Fruit fly (Drosophila melanogaster) whole organism, embryonic: ENCODE measurements around the gene mbm.
A peak's percentile ranks its signal among the peaks of the same experiment; 100 is the strongest.

ENCODE experiments used
- ATbp ChIP-seq: fragments of 200-800 bp; sonication (Bioruptor generic); optimal IDR thresholded peaks from 2 replicates; lab custom pipeline; 2017; ENCODE audit warnings: missing biosample characterization, mild to moderate bottlenecking, missing genetic modification characterization, missing genetic modification reagents
- Awh ChIP-seq: fragments of 200-800 bp; sonication (Bioruptor generic); IDR thresholded peaks from 2 replicates; pipeline ENCODE4, ENCODE4 v1.3.6; 2022; ENCODE audit warnings: missing biosample characterization, missing genetic modification characterization
- BEAF-32 ChIP-seq: fragments of 200-800 bp; sonication (Bioruptor generic); optimal IDR thresholded peaks from 3 replicates; lab custom pipeline; 2017; ENCODE audit warnings: missing biosample characterization, missing genetic modification characterization, mild to moderate bottlenecking, moderate library complexity, missing genetic modification reagents
- CG10654 ChIP-seq: fragments of 200-800 bp; sonication (Bioruptor generic); optimal IDR thresholded peaks from 2 replicates; lab custom pipeline; 2016; ENCODE audit warnings: missing biosample characterization, missing genetic modification characterization
- CG11695 ChIP-seq: fragments of 200-800 bp; sonication (Bioruptor generic); IDR thresholded peaks from 3 replicates; pipeline ENCODE4 v1.3.6; 2022; ENCODE audit warnings: missing biosample characterization, missing genetic modification characterization
- CG13287 ChIP-seq: fragments of 200-800 bp; sonication (Bioruptor generic); IDR thresholded peaks from 2 replicates; pipeline ENCODE4 v1.3.6; 2022; ENCODE audit warnings: missing biosample characterization, missing genetic modification characterization; ENCODE audit not compliant: partially characterized antibody
- CG13296 ChIP-seq: fragments of 200-800 bp; sonication (Bioruptor generic); optimal IDR thresholded peaks from 3 replicates; lab custom pipeline; 2018; ENCODE audit warnings: missing biosample characterization, mild to moderate bottlenecking, missing genetic modification characterization
- CG13775 ChIP-seq: fragments of 200-800 bp; sonication (Bioruptor generic); optimal IDR thresholded peaks from 3 replicates; lab custom pipeline; 2017; ENCODE audit warnings: missing biosample characterization, mild to moderate bottlenecking, missing genetic modification characterization
- CG14860 ChIP-seq: fragments of 200-800 bp; sonication (Bioruptor generic); IDR thresholded peaks from 3 replicates; pipeline ENCODE4 v1.3.6; 2022; ENCODE audit warnings: missing biosample characterization, missing genetic modification characterization; ENCODE audit not compliant: partially characterized antibody
- CG15073 ChIP-seq: fragments of 200-800 bp; sonication (Bioruptor generic); optimal IDR thresholded peaks from 2 replicates; lab custom pipeline; 2016; ENCODE audit warnings: missing biosample characterization, missing genetic modification characterization
- CG1529 ChIP-seq: fragments of 200-800 bp; sonication (Bioruptor generic); optimal IDR thresholded peaks from 3 replicates; lab custom pipeline; 2018; ENCODE audit warnings: missing biosample characterization, missing genetic modification characterization
- CG17829 ChIP-seq: fragments of 200-800 bp; optimal IDR thresholded peaks from 2 replicates; lab custom pipeline; 2019; ENCODE audit warnings: missing biosample characterization, mild to moderate bottlenecking, missing genetic modification characterization, moderate library complexity
- CG18599 ChIP-seq: fragments of 200-800 bp; sonication (Bioruptor generic); optimal IDR thresholded peaks from 3 replicates; lab custom pipeline; 2017; ENCODE audit warnings: missing biosample characterization, missing genetic modification characterization, mild to moderate bottlenecking, moderate library complexity, missing genetic modification reagents
- CG2116 ChIP-seq: fragments of 200-800 bp; sonication (Bioruptor generic); optimal IDR thresholded peaks from 3 replicates; lab custom pipeline; 2018; ENCODE audit warnings: missing biosample characterization, mild to moderate bottlenecking, missing genetic modification characterization
- CG2120 ChIP-seq: fragments of 200-800 bp; sonication (Bioruptor generic); optimal IDR thresholded peaks from 3 replicates; lab custom pipeline; 2016; ENCODE audit warnings: missing biosample characterization, missing genetic modification characterization
- CG2199 ChIP-seq: fragments of 200-800 bp; sonication (Bioruptor generic); IDR thresholded peaks from 3 replicates; pipeline ENCODE4 v1.3.6; 2022; ENCODE audit warnings: missing biosample characterization, missing genetic modification characterization
- CG2889 ChIP-seq: fragments of 200-800 bp; sonication (Bioruptor generic); IDR thresholded peaks from 3 replicates; pipeline ENCODE4 v1.3.6; 2022; ENCODE audit warnings: missing biosample characterization, missing genetic modification characterization
- CG34376 ChIP-seq: fragments of 200-800 bp; sonication (Bioruptor generic); optimal IDR thresholded peaks from 2 replicates; lab custom pipeline; 2018; ENCODE audit warnings: missing biosample characterization, mild to moderate bottlenecking, missing genetic modification characterization
- CG6272 ChIP-seq: fragments of 200-800 bp; sonication (Bioruptor generic); IDR thresholded peaks from 2 replicates; pipeline ENCODE4 v1.3.6; 2022; ENCODE audit warnings: missing biosample characterization, missing genetic modification characterization
- CG8478 ChIP-seq: fragments of >200 bp; optimal IDR thresholded peaks from 2 replicates; lab custom pipeline; 2018
- CG9727 ChIP-seq: fragments of 200-800 bp; sonication (Bioruptor generic); optimal IDR thresholded peaks from 3 replicates; lab custom pipeline; 2017; ENCODE audit warnings: missing biosample characterization, mild to moderate bottlenecking, missing genetic modification characterization
- CG9817 ChIP-seq: fragments of 200-800 bp; sonication (Bioruptor generic); optimal IDR thresholded peaks from 2 replicates; lab custom pipeline; 2018; ENCODE audit warnings: missing biosample characterization, mild to moderate bottlenecking, missing genetic modification characterization, moderate library complexity
- D19A ChIP-seq: fragments of 200-800 bp; optimal IDR thresholded peaks from 3 replicates; lab custom pipeline; 2019; ENCODE audit warnings: missing biosample characterization, mild to moderate bottlenecking, missing genetic modification characterization, moderate library complexity
- Dbx ChIP-seq: fragments of 200-800 bp; sonication (Bioruptor generic); IDR thresholded peaks from 3 replicates; pipeline ENCODE4 v1.3.6; 2022; ENCODE audit warnings: missing biosample characterization, missing genetic modification characterization
- Gug ChIP-seq: fragments of 200-800 bp; sonication (Bioruptor generic); IDR thresholded peaks from 4 replicates; pipeline ENCODE4 v1.3.6; 2022; ENCODE audit warnings: missing biosample characterization, missing genetic modification characterization
- HLH4C ChIP-seq: fragments of 200-800 bp; sonication (Bioruptor generic); IDR thresholded peaks from 3 replicates; pipeline ENCODE4 v1.3.6; 2022; ENCODE audit warnings: missing biosample characterization, missing genetic modification characterization; ENCODE audit not compliant: partially characterized antibody
- Lhr ChIP-seq: fragments of 200-800 bp; sonication (Bioruptor generic); optimal IDR thresholded peaks from 3 replicates; lab custom pipeline; 2017; ENCODE audit warnings: mild to moderate bottlenecking, missing biosample characterization, missing genetic modification reagents, missing genetic modification characterization
- Nf-YA ChIP-seq: fragments of 200-800 bp; sonication (Bioruptor generic); IDR thresholded peaks from 2 replicates; pipeline ENCODE4 v1.3.6; 2022; ENCODE audit warnings: missing biosample characterization, missing genetic modification characterization
- NfI ChIP-seq: fragments of 200-800 bp; sonication (Bioruptor generic); optimal IDR thresholded peaks from 3 replicates; lab custom pipeline; 2018; ENCODE audit warnings: missing biosample characterization, mild to moderate bottlenecking, missing genetic modification characterization, moderate library complexity
- Ptx1 ChIP-seq: fragments of 200-800 bp; sonication (Bioruptor generic); IDR thresholded peaks from 2 replicates; pipeline ENCODE4 v1.3.6; 2022; ENCODE audit warnings: missing biosample characterization, missing genetic modification characterization
- Scr ChIP-seq: fragments of 200-800 bp; sonication (Bioruptor generic); IDR thresholded peaks from 2 replicates; pipeline ENCODE4 v1.3.6; 2022; ENCODE audit warnings: missing biosample characterization, missing genetic modification characterization; ENCODE audit not compliant: partially characterized antibody
- Taf1 ChIP-seq: fragments of 200-800 bp; sonication (Bioruptor generic); IDR thresholded peaks from 2 replicates; pipeline ENCODE4 v1.3.6; 2022; ENCODE audit warnings: missing biosample characterization, missing genetic modification characterization
- ab ChIP-seq: fragments of 200-800 bp; sonication (Bioruptor generic); optimal IDR thresholded peaks from 2 replicates; lab custom pipeline; 2016; ENCODE audit warnings: missing biosample characterization, missing genetic modification characterization
- ci ChIP-seq: fragments of 200-800 bp; sonication (Bioruptor generic); IDR thresholded peaks from 3 replicates; pipeline ENCODE4 v1.3.6; 2022; ENCODE audit warnings: missing biosample characterization, missing genetic modification characterization
- crc ChIP-seq: fragments of 200-800 bp; sonication (Bioruptor generic); optimal IDR thresholded peaks from 2 replicates; lab custom pipeline; 2016; ENCODE audit warnings: missing biosample characterization, missing genetic modification characterization
- danr ChIP-seq: fragments of 200-800 bp; sonication (Bioruptor generic); IDR thresholded peaks from 2 replicates; pipeline ENCODE4 v1.3.6; 2022; ENCODE audit warnings: missing biosample characterization, missing genetic modification characterization
- dati ChIP-seq: fragments of 200-800 bp; sonication (Bioruptor generic); IDR thresholded peaks from 2 replicates; pipeline ENCODE4 v1.3.6; 2022; ENCODE audit warnings: missing biosample characterization, missing genetic modification characterization
- dmrt99B ChIP-seq: fragments of 200-800 bp; sonication (Bioruptor generic); optimal IDR thresholded peaks from 2 replicates; lab custom pipeline; 2018; ENCODE audit warnings: missing biosample characterization, mild to moderate bottlenecking, missing genetic modification characterization, moderate library complexity
- gem ChIP-seq: fragments of 200-800 bp; sonication (Bioruptor generic); optimal IDR thresholded peaks from 2 replicates; lab custom pipeline; 2019; ENCODE audit warnings: missing biosample characterization, mild to moderate bottlenecking, missing genetic modification characterization, moderate library complexity
- grau ChIP-seq: fragments of 200-800 bp; optimal IDR thresholded peaks from 3 replicates; lab custom pipeline; 2019; ENCODE audit warnings: missing biosample characterization, mild to moderate bottlenecking, missing genetic modification characterization, moderate library complexity
- hkb ChIP-seq, 2 experiments: fragments of 200-800 bp in 1 of 2; fragments of >200 bp in 1 of 2; sonication (Bioruptor generic) in 1 of 2; IDR thresholded peaks in 1 of 2; optimal IDR thresholded peaks in 1 of 2; 2 replicates each; pipeline versions ENCODE4 v1.3.6 to Lab custom; 2017 to 2022; ENCODE audit warnings: missing biosample characterization in 1 of 2, missing genetic modification characterization in 1 of 2
- ind ChIP-seq: fragments of 200-800 bp; sonication (Bioruptor generic); optimal IDR thresholded peaks from 3 replicates; lab custom pipeline; 2016; ENCODE audit warnings: missing biosample characterization, missing genetic modification characterization
- jumu ChIP-seq: fragments of 200-800 bp; sonication (Bioruptor generic); optimal IDR thresholded peaks from 3 replicates; lab custom pipeline; 2016; ENCODE audit warnings: missing biosample characterization, missing genetic modification characterization
- lilli ChIP-seq: fragments of 200-800 bp; sonication (Bioruptor generic); optimal IDR thresholded peaks from 3 replicates; lab custom pipeline; 2016; ENCODE audit warnings: missing biosample characterization, missing genetic modification characterization
- pita ChIP-seq: fragments of 200-800 bp; sonication (Bioruptor generic); optimal IDR thresholded peaks from 2 replicates; lab custom pipeline; 2017; ENCODE audit warnings: missing biosample characterization, mild to moderate bottlenecking, missing genetic modification characterization
- scrt ChIP-seq: fragments of 200-800 bp; sonication (Bioruptor generic); optimal IDR thresholded peaks from 2 replicates; lab custom pipeline; 2018; ENCODE audit warnings: missing biosample characterization, mild to moderate bottlenecking, missing genetic modification characterization, moderate library complexity
- seq ChIP-seq: fragments of 200-800 bp; sonication (Bioruptor generic); IDR thresholded peaks from 2 replicates; pipeline ENCODE4 v1.3.6; 2022; ENCODE audit warnings: missing biosample characterization, missing genetic modification characterization
- sima ChIP-seq: fragments of 200-800 bp; sonication (Bioruptor generic); optimal IDR thresholded peaks from 2 replicates; lab custom pipeline; 2016; ENCODE audit warnings: missing biosample characterization, missing genetic modification characterization
- ssp ChIP-seq: fragments of 200-800 bp; sonication (Bioruptor generic); IDR thresholded peaks from 2 replicates; pipeline ENCODE4 v1.3.6; 2022; ENCODE audit warnings: missing biosample characterization, missing genetic modification characterization
- tna ChIP-seq: fragments of 200-800 bp; sonication (Bioruptor generic); IDR thresholded peaks from 2 replicates; pipeline ENCODE4 v1.3.6; 2022; ENCODE audit warnings: missing biosample characterization, missing genetic modification characterization; ENCODE audit not compliant: partially characterized antibody
- trh ChIP-seq: fragments of 200-800 bp; sonication (Bioruptor generic); optimal IDR thresholded peaks from 2 replicates; lab custom pipeline; 2016; ENCODE audit warnings: missing biosample characterization, missing genetic modification characterization

The mbm gene

dm6 chr2L:243819-244218 lies 29.7 kb downstream of the mbm start (continued):
- TF ChIP-seq CG2889 (no peak), CG13296 (peak; percentile 3), Gug (GFP tag; lab: Robert Waterston, UW) (no peak), Taf1 (GFP tag; lab: Robert Waterston, UW) (no peak), grau (tag; lab: Kevin White, UChicago) (no peak), CG9727 (GFP tag; lab: Kevin White, UChicago) (peak; percentile 23), CG1529 (GFP tag; lab: Kevin White, UChicago) (no peak), CG2116 (GFP tag; lab: Kevin White, UChicago) (no peak), CG13287 (GFP tag; lab: Robert Waterston, UW) (no peak), CG10654 (peak; percentile 6), CG9817 (peak; percentile 24), HLH4C (no peak), Scr (no peak), CG15073 (no peak), BEAF-32 (GFP tag; lab: Kevin White, UChicago) (no peak), seq (GFP tag; lab: Robert Waterston, UW) (no peak), CG18599 (GFP tag; lab: Kevin White, UChicago) (peak; percentile 67), pita (no peak), ci (no peak), CG2199 (no peak), Awh (GFP tag; lab: Robert Waterston, UW) (no peak), CG14860 (GFP tag; lab: Robert Waterston, UW) (no peak), ind (GFP tag; lab: Kevin White, UChicago) (peak; percentile 31), hkb (optimal IDR thresholded peaks at IDR 0.05; lab: Kevin White, UChicago) (no peak), hkb (GFP tag; IDR thresholded peaks at IDR 0.05; lab: Robert Waterston, UW) (peak; percentile 15; the same call in 1 of the 2 replicates), Dbx (0 out of 3 replicates have a peak, but pooled peaks have one; percentile 13), Lhr (GFP tag; lab: Kevin White, UChicago) (no peak), CG11695 (GFP tag; lab: Robert Waterston, UW) (peak; percentile 35; the same call in 1 of the 3 replicates), sima (GFP tag; lab: Kevin White, UChicago) (no peak), gem (tag; lab: Kevin White, UChicago) (no peak), dati (GFP tag; lab: Robert Waterston, UW) (no peak), Ptx1 (GFP tag; lab: Robert Waterston, UW) (peak; percentile 46), ATbp (GFP tag; lab: Kevin White, UChicago) (no peak), CG17829 (tag; lab: Kevin White, UChicago) (no peak), ab (GFP tag; lab: Kevin White, UChicago) (no peak), CG2120 (peak; percentile 66), danr (0 out of 2 replicates have a peak, but pooled peaks have one; percentile 7), dmrt99B (tag; lab: Kevin White, UChicago) (no peak), Nf-YA (GFP tag; lab: Robert Waterston, UW) (no peak), CG34376 (no peak), D19A (tag; lab: Kevin White, UChicago) (no peak), jumu (GFP tag; lab: Kevin White, UChicago) (no peak), crc (GFP tag; lab: Kevin White, UChicago) (no peak), CG13775 (GFP tag; lab: Kevin White, UChicago) (peak; percentile 9), trh (GFP tag; lab: Kevin White, UChicago) (no peak), NfI (GFP tag; lab: Kevin White, UChicago) (no peak), ssp (no peak), tna (GFP tag; lab: Robert Waterston, UW) (no peak), scrt (GFP tag; lab: Kevin White, UChicago) (peak; percentile 34), CG8478 (lab: Kevin White, UChicago) (no peak), CG6272 (GFP tag; lab: Robert Waterston, UW) (0 out of 2 replicates have a peak, but pooled peaks have one; percentile 21), lilli (GFP tag; lab: Kevin White, UChicago) (peak; percentile 34)
